Worm (Caenorhabditis elegans) whole organism, mixed stage, embryonic: ENCODE data around the gene F55A11.1.

ENCODE experiments used
- M03D4.4 ChIP-seq: sonication (generic microtip); optimal IDR thresholded peaks from 2 replicates; lab custom pipeline; 2017; ENCODE audit warnings: mild to moderate bottlenecking, missing genetic modification characterization, missing compliant biosample characterization
- bed-3 ChIP-seq: fragments of 200-800 bp; sonication (Bioruptor generic); optimal IDR thresholded peaks from 3 replicates; lab custom pipeline; 2018; ENCODE audit warnings: mild to moderate bottlenecking, missing genetic modification characterization, moderate library complexity, missing compliant biosample characterization
- blmp-1 ChIP-seq: fragments of 150-350 bp; optimal IDR thresholded peaks from 2 replicates; lab custom pipeline; 2014; ENCODE audit warnings: missing biosample characterization, missing genetic modification characterization
- ceh-39 ChIP-seq: fragments of 150-350 bp; optimal IDR thresholded peaks from 2 replicates; lab custom pipeline; 2014; ENCODE audit warnings: missing biosample characterization, missing genetic modification characterization
- ceh-43 ChIP-seq: fragments of 200-800 bp; sonication (Bioruptor generic); optimal IDR thresholded peaks from 2 replicates; lab custom pipeline; 2018; ENCODE audit warnings: mild to moderate bottlenecking, missing genetic modification characterization, moderate library complexity, missing compliant biosample characterization
- ceh-83 ChIP-seq: fragments of 200-800 bp; sonication (Bioruptor generic); optimal IDR thresholded peaks from 2 replicates; lab custom pipeline; 2018; ENCODE audit warnings: mild to moderate bottlenecking, missing genetic modification characterization, missing compliant biosample characterization
- ces-1 ChIP-seq: fragments of 150-350 bp; optimal IDR thresholded peaks from 2 replicates; lab custom pipeline; 2014; ENCODE audit warnings: missing biosample characterization, missing genetic modification reagents, missing genetic modification characterization
- cnd-1 ChIP-seq: fragments of 200-800 bp; sonication (Bioruptor generic); optimal IDR thresholded peaks from 2 replicates; lab custom pipeline; 2018; ENCODE audit warnings: mild to moderate bottlenecking, missing genetic modification characterization, missing compliant biosample characterization
- drap-1 ChIP-seq: fragments of 200-800 bp; sonication (Bioruptor generic); optimal IDR thresholded peaks from 3 replicates; lab custom pipeline; 2018; ENCODE audit warnings: mild to moderate bottlenecking, missing genetic modification characterization, missing compliant biosample characterization
- elt-1 ChIP-seq: sonication (generic microtip); optimal IDR thresholded peaks from 2 replicates; lab custom pipeline; 2017; ENCODE audit warnings: missing genetic modification characterization, mild to moderate bottlenecking, missing compliant biosample characterization, antibody characterized with exemption, moderate library complexity, borderline replicate concordance; ENCODE audit not compliant: insufficient read depth
- elt-3 ChIP-seq: fragments of 150-350 bp; optimal IDR thresholded peaks from 2 replicates; lab custom pipeline; 2014; ENCODE audit warnings: missing biosample characterization, missing genetic modification characterization
- flh-1 ChIP-seq: fragments of 200-800 bp; sonication (Bioruptor generic); optimal IDR thresholded peaks from 2 replicates; lab custom pipeline; 2018; ENCODE audit warnings: mild to moderate bottlenecking, missing genetic modification characterization, moderate library complexity, missing compliant biosample characterization
- ham-2 ChIP-seq: fragments of 200-800 bp; sonication (Bioruptor generic); optimal IDR thresholded peaks from 2 replicates; lab custom pipeline; 2018; ENCODE audit warnings: mild to moderate bottlenecking, missing genetic modification characterization, missing compliant biosample characterization
- hlh-1 ChIP-seq: fragments of 150-350 bp; optimal IDR thresholded peaks from 2 replicates; lab custom pipeline; 2014; ENCODE audit warnings: missing biosample characterization, missing genetic modification reagents, missing genetic modification characterization
- lin-13 ChIP-seq: fragments of 150-350 bp; optimal IDR thresholded peaks from 2 replicates; lab custom pipeline; 2014; ENCODE audit warnings: missing biosample characterization, missing genetic modification characterization
- lin-32 ChIP-seq: fragments of 200-800 bp; sonication (Bioruptor generic); optimal IDR thresholded peaks from 2 replicates; lab custom pipeline; 2018; ENCODE audit warnings: mild to moderate bottlenecking, missing genetic modification characterization, missing compliant biosample characterization
- lsy-2 ChIP-seq: fragments of 150-350 bp; optimal IDR thresholded peaks from 2 replicates; lab custom pipeline; 2014; ENCODE audit warnings: missing biosample characterization, missing genetic modification characterization
- mab-5 ChIP-seq: fragments of 150-350 bp; optimal IDR thresholded peaks from 2 replicates; lab custom pipeline; 2014; ENCODE audit warnings: missing biosample characterization, missing genetic modification characterization
- mep-1 ChIP-seq: fragments of 150-350 bp; optimal IDR thresholded peaks from 2 replicates; lab custom pipeline; 2017; ENCODE audit warnings: missing biosample characterization, missing genetic modification reagents, missing genetic modification characterization, inconsistent platforms
- mls-2 ChIP-seq: sonication (generic microtip); optimal IDR thresholded peaks from 2 replicates; lab custom pipeline; 2016; ENCODE audit warnings: mild to moderate bottlenecking, missing genetic modification characterization, moderate library complexity, missing compliant biosample characterization
- nhr-12 ChIP-seq: fragments of 150-350 bp; optimal IDR thresholded peaks from 2 replicates; lab custom pipeline; 2014; ENCODE audit warnings: missing biosample characterization, missing genetic modification characterization
- nhr-2 ChIP-seq: fragments of 150-350 bp; optimal IDR thresholded peaks from 2 replicates; lab custom pipeline; 2014; ENCODE audit warnings: missing biosample characterization, missing genetic modification characterization
- nhr-237 ChIP-seq: fragments of 150-350 bp; optimal IDR thresholded peaks from 2 replicates; lab custom pipeline; 2014; ENCODE audit warnings: missing biosample characterization, missing genetic modification characterization
- nhr-28 ChIP-seq: fragments of 150-350 bp; optimal IDR thresholded peaks from 2 replicates; lab custom pipeline; 2014; ENCODE audit warnings: missing biosample characterization, missing genetic modification characterization
- nhr-76 ChIP-seq: sonication (generic microtip); optimal IDR thresholded peaks from 2 replicates; lab custom pipeline; 2017; ENCODE audit warnings: missing biosample characterization, missing genetic modification characterization
- pha-4 ChIP-seq: fragments of 150-350 bp; optimal IDR thresholded peaks from 2 replicates; lab custom pipeline; 2018; ENCODE audit warnings: missing biosample characterization, missing genetic modification reagents, missing genetic modification characterization
- sem-2 ChIP-seq: fragments of 200-800 bp; sonication (Bioruptor generic); optimal IDR thresholded peaks from 2 replicates; lab custom pipeline; 2018; ENCODE audit warnings: mild to moderate bottlenecking, missing genetic modification characterization, missing compliant biosample characterization
- snpc-4 ChIP-seq: fragments of 150-350 bp; optimal IDR thresholded peaks from 2 replicates; lab custom pipeline; 2014; ENCODE audit warnings: missing biosample characterization, missing genetic modification characterization
- sptf-1 ChIP-seq: sonication (generic microtip); optimal IDR thresholded peaks from 2 replicates; lab custom pipeline; 2017; ENCODE audit warnings: mild to moderate bottlenecking, missing genetic modification characterization, moderate library complexity, missing compliant biosample characterization
- tbx-8 ChIP-seq: fragments of 200-800 bp; sonication (Bioruptor generic); optimal IDR thresholded peaks from 2 replicates; lab custom pipeline; 2018; ENCODE audit warnings: mild to moderate bottlenecking, missing genetic modification characterization, moderate library complexity, missing compliant biosample characterization
- unc-120 ChIP-seq: sonication (generic microtip); optimal IDR thresholded peaks from 2 replicates; lab custom pipeline; 2017; ENCODE audit warnings: missing genetic modification characterization, missing compliant biosample characterization; ENCODE audit not compliant: poor library complexity, severe bottlenecking
- unc-39 ChIP-seq: fragments of 150-350 bp; optimal IDR thresholded peaks from 2 replicates; lab custom pipeline; 2014; ENCODE audit warnings: missing biosample characterization, missing genetic modification characterization
- unc-62 ChIP-seq: fragments of 150-350 bp; optimal IDR thresholded peaks from 2 replicates; lab custom pipeline; 2014; ENCODE audit warnings: missing biosample characterization, missing genetic modification reagents, missing genetic modification characterization
- zip-8 ChIP-seq: fragments of 150-350 bp; optimal IDR thresholded peaks from 2 replicates; lab custom pipeline; 2014; ENCODE audit warnings: missing biosample characterization, missing genetic modification characterization
- ztf-11 ChIP-seq: fragments of 150-350 bp; optimal IDR thresholded peaks from 2 replicates; lab custom pipeline; 2014; ENCODE audit warnings: missing biosample characterization, missing genetic modification characterization

The F55A11.1 gene

ce11 chrV:11764373-11764954, at the start of gene F55A11.1, which contains the start of gene syx-5:
F55A11.1 (minus strand) TSS chrV:11764385.
syx-5 (plus strand) TSS chrV:11764904.
- TF ChIP-seq lsy-2 (tag; lab: Kevin White, UChicago) (peak; percentile 99), ceh-83 (GFP tag; lab: Kevin White, UChicago) (no peak), blmp-1 (tag; lab: Kevin White, UChicago) (no peak), sptf-1 (tag; lab: Kevin White, UChicago) (no peak), ceh-43 (no peak), M03D4.4 (tag; lab: Kevin White, UChicago) (no peak), nhr-12 (tag; lab: Kevin White, UChicago) (no peak), unc-62 (GFP tag; lab: Kevin White, UChicago) (no peak), unc-120 (tag; lab: Kevin White, UChicago) (no peak), hlh-1 (no peak), nhr-76 (tag; lab: Kevin White, UChicago) (no peak), mab-5 (tag; lab: Kevin White, UChicago) (no peak), ces-1 (GFP tag; lab: Kevin White, UChicago) (peak; percentile 85), lin-13 (tag; lab: Kevin White, UChicago) (no peak), snpc-4 (no peak), elt-3 (tag; lab: Kevin White, UChicago) (no peak), pha-4 (tag; lab: Kevin White, UChicago) (no peak), sem-2 (no peak), lin-32 (GFP tag; lab: Kevin White, UChicago) (no peak), mls-2 (no peak), ceh-39 (peak; percentile 46), zip-8 (tag; lab: Kevin White, UChicago) (no peak), unc-39 (no peak), nhr-237 (peak; percentile 55), mep-1 (tag; lab: Kevin White, UChicago) (peak; percentile 43), cnd-1 (tag; lab: Kevin White, UChicago) (no peak), drap-1 (GFP tag; lab: Kevin White, UChicago) (no peak), tbx-8 (GFP tag; lab: Kevin White, UChicago) (no peak), ztf-11 (tag; lab: Kevin White, UChicago) (peak; percentile 44), elt-1 (no peak), ham-2 (no peak), flh-1 (GFP tag; lab: Kevin White, UChicago) (no peak), nhr-28 (tag; lab: Kevin White, UChicago) (no peak), bed-3 (GFP tag; lab: Kevin White, UChicago) (no peak), nhr-2 (tag; lab: Kevin White, UChicago) (no peak)

DNA sequence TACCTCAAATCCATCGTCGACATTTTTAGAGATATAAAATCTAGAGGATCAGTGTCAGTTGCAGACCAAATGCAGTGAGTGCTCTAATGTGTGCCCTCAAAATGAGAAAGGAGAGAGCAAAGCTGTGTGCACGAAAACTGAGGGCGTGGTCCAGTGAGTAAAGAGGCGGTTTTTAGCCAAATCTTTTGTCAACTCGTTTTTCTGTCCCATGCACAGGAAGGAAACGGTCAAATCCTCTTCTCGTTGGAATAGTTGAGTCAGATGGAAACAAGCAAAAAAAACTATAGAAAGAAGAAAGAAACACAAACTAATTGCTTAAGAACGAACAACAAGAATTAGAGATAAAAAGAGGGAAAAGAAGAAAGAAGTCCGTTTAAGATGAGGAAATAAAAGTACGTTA, 47.7 kb upstream of the F55A11.1 start, which contains the start of gene D2023.3:
Gene D2023.3, minus strand, starts transcription at position 101 of the 400 bp plus-strand sequence.
- TF ChIP-seq hlh-1 = no peak
- TF ChIP-seq nhr-237 = no peak
- no peak for TF ChIP-seq elt-3 (tag; lab: Kevin White, UChicago)
- no peak for TF ChIP-seq ces-1 (GFP tag; lab: Kevin White, UChicago)
- no peak for TF ChIP-seq nhr-2 (tag; lab: Kevin White, UChicago)
- TF ChIP-seq lin-13 (tag; lab: Kevin White, UChicago) = no peak
- TF ChIP-seq flh-1 (GFP tag; lab: Kevin White, UChicago) = no peak
- no peak for TF ChIP-seq zip-8 (tag; lab: Kevin White, UChicago)
- no peak for TF ChIP-seq sem-2
- TF ChIP-seq unc-120 (tag; lab: Kevin White, UChicago) = no peak
- no peak for TF ChIP-seq drap-1 (GFP tag; lab: Kevin White, UChicago)
- no peak for TF ChIP-seq lin-32 (GFP tag; lab: Kevin White, UChicago)
- no peak for TF ChIP-seq pha-4 (tag; lab: Kevin White, UChicago)
- TF ChIP-seq M03D4.4 (tag; lab: Kevin White, UChicago) = no peak
- no peak for TF ChIP-seq bed-3 (GFP tag; lab: Kevin White, UChicago)
- no peak for TF ChIP-seq ztf-11 (tag; lab: Kevin White, UChicago)

- no peak for TF ChIP-seq mep-1 (tag; lab: Kevin White, UChicago)
- no peak for TF ChIP-seq sptf-1 (tag; lab: Kevin White, UChicago)
- no peak for TF ChIP-seq ceh-43
- no peak for TF ChIP-seq ceh-83 (GFP tag; lab: Kevin White, UChicago)
Measured at ce11 chrV:11809935-11810334, 45.8 kb upstream of the F55A11.1 start.
